Fruit fly (Drosophila melanogaster) whole organism: ENCODE results near the gene Ddr.

Experiments
- Dll ChIP-seq: fragments of >200 bp; optimal IDR thresholded peaks from 2 replicates; lab custom pipeline; 2017
- EcR ChIP-seq, 2 experiments: fragments of >200 bp; optimal IDR thresholded peaks; 2 replicates each; lab custom pipeline; 2017; ENCODE audit warnings: missing biosample characterization in 2 of 2, missing genetic modification characterization in 2 of 2, missing genetic modification reagents in 2 of 2
- usp ChIP-seq: fragments of >200 bp; optimal IDR thresholded peaks from 2 replicates; lab custom pipeline; 2017; ENCODE audit warnings: missing biosample characterization, missing genetic modification characterization, mixed read lengths

- no peak for TF ChIP-seq Dll (lab: Kevin White, UChicago)
- TF ChIP-seq EcR (GFP tag; optimal IDR thresholded peaks at IDR 0.05; lab: Kevin White, UChicago), result no peak
- TF ChIP-seq usp (GFP tag; lab: Kevin White, UChicago), result no peak
Measured at dm6 chr2L:6253005-6253353, at the start of gene Ddr.
